Worm (Caenorhabditis elegans): ENCODE data around the gene H14A12.5.

Gene H14A12.5

ce11 chrIII:7463438-7464008 lies 5.4 kb downstream of the H14A12.5 start, which contains the start of gene H14A12.3 (continued):
- TF ChIP-seq tlf-1 (GFP tag; optimal IDR thresholded peaks at IDR 0.05) (no peak), sdz-38 (tag; optimal IDR thresholded peaks at IDR 0.05) (no peak), dox-1 (GFP tag; IDR thresholded peaks at IDR 0.05) (peak; percentile 27; the same call in 1 of the 2 replicates), gei-17 (GFP tag; optimal IDR thresholded peaks at IDR 0.05) (no peak), pbrm-1 (GFP tag; IDR thresholded peaks at IDR 0.05) (0 out of 2 replicates have a peak, but pooled peaks have one; percentile 8), pha-4 (tag; optimal IDR thresholded peaks at IDR 0.05) (peak; percentile 14), rec-8 (tag; optimal IDR thresholded peaks at IDR 0.05) (no peak)

ce11 chrIII:7462295-7462694 lies 6.6 kb downstream of the H14A12.5 start, which contains the start of gene fipr-20:
Gene fipr-20 (minus strand): TSS chrIII:7462395.
- TF ChIP-seq dox-1 (GFP tag; IDR thresholded peaks at IDR 0.05) (no peak), F49E8.2 (tag; optimal IDR thresholded peaks at IDR 0.05; ENCODE audit: insufficient read depth) (no peak), tbx-9 (tag; optimal IDR thresholded peaks at IDR 0.05; ENCODE audit: borderline replicate concordance) (no peak), F23B12.7 (tag; optimal IDR thresholded peaks at IDR 0.05; ENCODE audit: insufficient read depth) (no peak), nhr-80 (tag; optimal IDR thresholded peaks at IDR 0.05) (no peak), ztf-28 (GFP tag; IDR thresholded peaks at IDR 0.05) (no peak), ceh-79 (tag; optimal IDR thresholded peaks at IDR 0.05) (no peak), Y53F4B.3 (GFP tag; IDR thresholded peaks at IDR 0.05) (no peak), ceh-100 (GFP tag; IDR thresholded peaks at IDR 0.05) (no peak), efl-1 (GFP tag; optimal IDR thresholded peaks at IDR 0.05) (no peak), sea-2 (GFP tag; IDR thresholded peaks at IDR 0.05) (no peak), rpc-1 (optimal IDR thresholded peaks at IDR 0.05) (no peak), rpc-1 (tag; optimal IDR thresholded peaks at IDR 0.05) (no peak), F39B2.1 (GFP tag; IDR thresholded peaks at IDR 0.05) (no peak), F57C9.4 (tag; optimal IDR thresholded peaks at IDR 0.05) (no peak), ets-4 (GFP tag; optimal IDR thresholded peaks at IDR 0.05) (no peak), him-1 (tag; optimal IDR thresholded peaks at IDR 0.05) (no peak), K11D2.4 (GFP tag; IDR thresholded peaks at IDR 0.05) (no peak), ccch-3 (GFP tag; optimal IDR thresholded peaks at IDR 0.05) (no peak)

- TF ChIP-seq F37B4.10 (GFP tag; IDR thresholded peaks at IDR 0.05) (no peak), ZK185.1 (tag; optimal IDR thresholded peaks at IDR 0.05; ENCODE audit: poor library complexity, severe bottlenecking) (no peak), tbp1 (GFP tag; optimal IDR thresholded peaks at IDR 0.05) (no peak), madf-8 (GFP tag; conservative IDR thresholded peaks at IDR 0.05) (no peak), lin-26 (GFP tag; IDR thresholded peaks at IDR 0.05) (no peak), atf-7 (tag; optimal IDR thresholded peaks at IDR 0.05) (no peak), dpl-1 (GFP tag; optimal IDR thresholded peaks at IDR 0.05) (no peak), attf-5 (GFP tag; optimal IDR thresholded peaks at IDR 0.05) (no peak), ceh-58 (GFP tag; IDR thresholded peaks at IDR 0.05) (no peak), nhr-80 (tag; optimal IDR thresholded peaks at IDR 0.05) (no peak), him-1 (tag; optimal IDR thresholded peaks at IDR 0.05) (no peak), hlh-26 (GFP tag; conservative IDR thresholded peaks at IDR 0.05) (no peak), ceh-40 (GFP tag; IDR thresholded peaks at IDR 0.05) (no peak), lag-1 (GFP tag; IDR thresholded peaks at IDR 0.05) (no peak), nhr-90 (tag; optimal IDR thresholded peaks at IDR 0.05) (no peak), C17E4.6 (GFP tag; IDR thresholded peaks at IDR 0.05) (no peak), rpc-1 (optimal IDR thresholded peaks at IDR 0.05) (no peak), rpc-1 (tag; optimal IDR thresholded peaks at IDR 0.05) (no peak), unc-62 (GFP tag; optimal IDR thresholded peaks at IDR 0.05) (no peak), B0336.3 (GFP tag; IDR thresholded peaks at IDR 0.05) (no peak), Y56A3A.18 (GFP tag; IDR thresholded peaks at IDR 0.05) (no peak)
These were observed 8.9 kb downstream of the H14A12.5 start, which contains the start of gene mls-1 for ce11 chrIII:7460018-7460417. Gene mls-1 (plus strand): TSS chrIII:7460341.
